Worm (Caenorhabditis elegans) whole organism, L3 larva: Measurements from ENCODE around the gene Y48A6B.14.

Source experiments
- ZK546.5 ChIP-seq: sonication (generic microtip); optimal IDR thresholded peaks from 2 replicates; lab custom pipeline; 2017; ENCODE audit warnings: missing biosample characterization, missing genetic modification characterization
- aly-2 ChIP-seq: fragments of 150-350 bp; optimal IDR thresholded peaks from 2 replicates; lab custom pipeline; 2014; ENCODE audit warnings: missing biosample characterization, missing genetic modification characterization
- ama-1 ChIP-seq: fragments of 150-350 bp; optimal IDR thresholded peaks from 2 replicates; lab custom pipeline; 2018
- ceh-16 ChIP-seq: sonication (generic microtip); optimal IDR thresholded peaks from 2 replicates; lab custom pipeline; 2017; ENCODE audit warnings: missing biosample characterization, missing genetic modification characterization
- ceh-28 ChIP-seq: fragments of 150-350 bp; optimal IDR thresholded peaks from 2 replicates; lab custom pipeline; 2014; ENCODE audit warnings: missing biosample characterization, missing genetic modification reagents, missing genetic modification characterization
- ceh-82 ChIP-seq: fragments of 150-350 bp; optimal IDR thresholded peaks from 2 replicates; lab custom pipeline; 2014; ENCODE audit warnings: missing biosample characterization, missing genetic modification characterization
- ceh-9 ChIP-seq: sonication (generic microtip); optimal IDR thresholded peaks from 2 replicates; lab custom pipeline; 2018; ENCODE audit warnings: missing biosample characterization, missing genetic modification characterization
- daf-12 ChIP-seq: fragments of 150-350 bp; optimal IDR thresholded peaks from 2 replicates; lab custom pipeline; 2014; ENCODE audit warnings: missing biosample characterization, missing genetic modification reagents, missing genetic modification characterization
- egl-27 ChIP-seq: sonication (generic microtip); optimal IDR thresholded peaks from 4 replicates; lab custom pipeline; 2017; ENCODE audit warnings: missing biosample characterization, missing genetic modification reagents, missing genetic modification characterization
- elt-1 ChIP-seq: fragments of 150-350 bp; optimal IDR thresholded peaks from 2 replicates; lab custom pipeline; 2014; ENCODE audit warnings: missing biosample characterization, missing genetic modification characterization
- elt-2 ChIP-seq: sonication (generic microtip); optimal IDR thresholded peaks from 2 replicates; lab custom pipeline; 2016; ENCODE audit warnings: missing genetic modification reagents, mild to moderate bottlenecking, missing genetic modification characterization, missing compliant biosample characterization
- eor-1 ChIP-seq, 2 experiments: fragments of 150-350 bp; optimal IDR thresholded peaks; 2 replicates each; lab custom pipeline; 2014 to 2018; ENCODE audit warnings: missing biosample characterization in 2 of 2, missing genetic modification characterization in 2 of 2
- fkh-10 ChIP-seq: sonication (generic microtip); optimal IDR thresholded peaks from 2 replicates; lab custom pipeline; 2017; ENCODE audit warnings: missing biosample characterization, missing genetic modification reagents, missing genetic modification characterization
- fkh-2 ChIP-seq: fragments of 150-350 bp; optimal IDR thresholded peaks from 2 replicates; lab custom pipeline; 2014; ENCODE audit warnings: missing biosample characterization, missing genetic modification reagents, missing genetic modification characterization
- fos-1 ChIP-seq: fragments of 150-350 bp; optimal IDR thresholded peaks from 2 replicates; lab custom pipeline; 2014; ENCODE audit warnings: missing biosample characterization, missing genetic modification characterization
- hmg-11 ChIP-seq: sonication (generic microtip); optimal IDR thresholded peaks from 2 replicates; lab custom pipeline; 2016; ENCODE audit warnings: missing genetic modification characterization, missing compliant biosample characterization
- jun-1 ChIP-seq: fragments of 150-350 bp; optimal IDR thresholded peaks from 2 replicates; lab custom pipeline; 2014; ENCODE audit warnings: missing biosample characterization, missing genetic modification reagents, missing genetic modification characterization
- lin-39 ChIP-seq: fragments of 150-350 bp; optimal IDR thresholded peaks from 2 replicates; lab custom pipeline; 2018; ENCODE audit warnings: missing biosample characterization, missing genetic modification reagents, missing genetic modification characterization
- lsy-12 ChIP-seq: sonication (generic microtip); optimal IDR thresholded peaks from 2 replicates; lab custom pipeline; 2016; ENCODE audit warnings: mild to moderate bottlenecking, missing genetic modification characterization, missing compliant biosample characterization
- mdl-1 ChIP-seq: fragments of 150-350 bp; optimal IDR thresholded peaks from 2 replicates; lab custom pipeline; 2014; ENCODE audit warnings: missing biosample characterization, missing genetic modification characterization
- mml-1 ChIP-seq: fragments of 150-350 bp; sonication (generic microtip); optimal IDR thresholded peaks from 3 replicates; lab custom pipeline; 2014; ENCODE audit warnings: missing biosample characterization, missing genetic modification characterization
- nfya-1 ChIP-seq: sonication (generic microtip); optimal IDR thresholded peaks from 2 replicates; lab custom pipeline; 2017; ENCODE audit warnings: missing genetic modification characterization, mild to moderate bottlenecking, missing compliant biosample characterization, antibody characterized with exemption, moderate library complexity; ENCODE audit not compliant: insufficient read depth
- nhr-12 ChIP-seq: fragments of 150-350 bp; optimal IDR thresholded peaks from 2 replicates; lab custom pipeline; 2014; ENCODE audit warnings: missing biosample characterization, missing genetic modification characterization
- nhr-23 ChIP-seq: fragments of 150-350 bp; optimal IDR thresholded peaks from 2 replicates; lab custom pipeline; 2014; ENCODE audit warnings: missing biosample characterization, missing genetic modification reagents, missing genetic modification characterization
- nhr-237 ChIP-seq: fragments of 150-350 bp; optimal IDR thresholded peaks from 2 replicates; lab custom pipeline; 2014; ENCODE audit warnings: missing biosample characterization, missing genetic modification characterization
- nhr-28 ChIP-seq: fragments of 150-350 bp; optimal IDR thresholded peaks from 2 replicates; lab custom pipeline; 2014; ENCODE audit warnings: missing biosample characterization, missing genetic modification characterization
- nhr-43 ChIP-seq: sonication (generic microtip); optimal IDR thresholded peaks from 2 replicates; lab custom pipeline; 2016; ENCODE audit warnings: mild to moderate bottlenecking, missing genetic modification characterization, missing compliant biosample characterization; ENCODE audit not compliant: poor library complexity, severe bottlenecking
- nhr-67 ChIP-seq: fragments of 150-350 bp; optimal IDR thresholded peaks from 2 replicates; lab custom pipeline; 2014; ENCODE audit warnings: missing biosample characterization, missing genetic modification characterization
- nhr-77 ChIP-seq: fragments of 150-350 bp; optimal IDR thresholded peaks from 2 replicates; lab custom pipeline; 2014; ENCODE audit warnings: missing biosample characterization, missing genetic modification characterization
- pha-4 ChIP-seq: fragments of 150-350 bp; optimal IDR thresholded peaks from 2 replicates; lab custom pipeline; 2014; ENCODE audit warnings: missing biosample characterization, missing genetic modification reagents, missing genetic modification characterization
- pqm-1 ChIP-seq: fragments of 150-350 bp; optimal IDR thresholded peaks from 2 replicates; lab custom pipeline; 2017; ENCODE audit warnings: missing biosample characterization, missing genetic modification characterization, inconsistent platforms
- sea-2 ChIP-seq: fragments of 150-350 bp; sonication (generic microtip); optimal IDR thresholded peaks from 4 replicates; lab custom pipeline; 2014; ENCODE audit warnings: missing biosample characterization, missing genetic modification reagents, missing genetic modification characterization
- skn-1 ChIP-seq: fragments of 150-350 bp; optimal IDR thresholded peaks from 2 replicates; lab custom pipeline; 2014; ENCODE audit warnings: missing biosample characterization, missing genetic modification characterization
- snpc-4 ChIP-seq: fragments of 150-350 bp; optimal IDR thresholded peaks from 2 replicates; lab custom pipeline; 2014; ENCODE audit warnings: missing biosample characterization, missing genetic modification characterization
- unc-62 ChIP-seq: fragments of 150-350 bp; sonication (generic microtip); optimal IDR thresholded peaks from 4 replicates; lab custom pipeline; 2014; ENCODE audit warnings: missing biosample characterization, missing genetic modification reagents, missing genetic modification characterization
- zag-1 ChIP-seq: fragments of 150-350 bp; optimal IDR thresholded peaks from 2 replicates; lab custom pipeline; 2014; ENCODE audit warnings: missing biosample characterization, missing genetic modification characterization
- ztf-11 ChIP-seq: fragments of 150-350 bp; optimal IDR thresholded peaks from 2 replicates; lab custom pipeline; 2014; ENCODE audit warnings: missing biosample characterization, missing genetic modification characterization
- ztf-4 ChIP-seq: fragments of 150-350 bp; optimal IDR thresholded peaks from 2 replicates; lab custom pipeline; 2014; ENCODE audit warnings: missing biosample characterization, missing genetic modification characterization

Y48A6B.14 gene

ce11 chrIII:11008869-11009268 is 22.5 kb upstream of the Y48A6B.14 start, which contains the start of gene exos-1:
Gene exos-1 (plus strand): TSS chrIII:11009043.
- TF ChIP-seq elt-1 (no peak), ztf-4 (no peak), nhr-237 (tag; lab: Kevin White, UChicago) (no peak), aly-2 (tag; lab: Kevin White, UChicago) (no peak), nfya-1 (no peak), elt-2 (tag; lab: Kevin White, UChicago) (no peak), lsy-12 (tag; lab: Kevin White, UChicago) (no peak), skn-1 (no peak), nhr-23 (tag; lab: Kevin White, UChicago) (no peak), mml-1 (tag; lab: Kevin White, UChicago) (no peak), egl-27 (tag; lab: Kevin White, UChicago) (no peak), ceh-16 (tag; lab: Kevin White, UChicago) (no peak), ztf-11 (tag; lab: Kevin White, UChicago) (no peak), nhr-67 (tag; lab: Kevin White, UChicago) (no peak)

ce11 chrIII:11010597-11010996 is 20.8 kb upstream of the Y48A6B.14 start:
- no peak for TF ChIP-seq sea-2 (GFP tag; lab: Kevin White, UChicago)
- no peak for TF ChIP-seq daf-12 (tag; lab: Kevin White, UChicago)
- no peak for TF ChIP-seq lin-39
- TF ChIP-seq ceh-9 (tag; lab: Kevin White, UChicago), result no peak
- TF ChIP-seq fkh-10 (GFP tag; lab: Kevin White, UChicago), result no peak
- no peak for TF ChIP-seq snpc-4 (tag; lab: Kevin White, UChicago)
- no peak for TF ChIP-seq elt-2 (tag; lab: Kevin White, UChicago)
- no peak for TF ChIP-seq fos-1 (tag; lab: Kevin White, UChicago)
- no peak for TF ChIP-seq pqm-1
- TF ChIP-seq pha-4 (tag; lab: Kevin White, UChicago), result no peak
- TF ChIP-seq nhr-77 (tag; lab: Kevin White, UChicago), result no peak
- no peak for TF ChIP-seq mdl-1 (tag; lab: Kevin White, UChicago)
- no peak for TF ChIP-seq nhr-237 (tag; lab: Kevin White, UChicago)
- TF ChIP-seq aly-2 (tag; lab: Kevin White, UChicago), result no peak
- no peak for TF ChIP-seq nhr-28 (tag; lab: Kevin White, UChicago)
- no peak for TF ChIP-seq nhr-43 (tag; lab: Kevin White, UChicago)

- TF ChIP-seq mml-1 (tag; lab: Kevin White, UChicago), result no peak
- TF ChIP-seq lin-39, result no peak
- no peak for TF ChIP-seq nhr-237 (tag; lab: Kevin White, UChicago)
- TF ChIP-seq zag-1 (tag; lab: Kevin White, UChicago), result no peak
- no peak for TF ChIP-seq eor-1 (tag; optimal IDR thresholded peaks at IDR 0.05; lab: Kevin White, UChicago)
- no peak for TF ChIP-seq egl-27 (tag; lab: Kevin White, UChicago)
- TF ChIP-seq, all 47 proteins: peak for 0
Measured at ce11 chrIII:11012264-11012663, 19.1 kb upstream of the Y48A6B.14 start, which contains the start of gene kvs-4. Gene kvs-4 (plus strand): TSS chrIII:11012564.

ce11 chrIII:11022278-11022677 is 9.1 kb upstream of the Y48A6B.14 start:
- TF ChIP-seq lin-39 (no peak), nhr-12 (tag; lab: Kevin White, UChicago) (no peak), ceh-28 (tag; lab: Kevin White, UChicago) (no peak), snpc-4 (tag; lab: Kevin White, UChicago) (no peak), pha-4 (tag; lab: Kevin White, UChicago) (no peak)

ce11 chrIII:11025138-11025537 is 6.3 kb upstream of the Y48A6B.14 start:
- no peak for TF ChIP-seq mml-1 (tag; lab: Kevin White, UChicago)
- no peak for TF ChIP-seq fkh-2
- no peak for TF ChIP-seq ztf-4
- no peak for TF ChIP-seq nhr-12 (tag; lab: Kevin White, UChicago)
- no peak for TF ChIP-seq ztf-11 (tag; lab: Kevin White, UChicago)
- no peak for TF ChIP-seq hmg-11
- TF ChIP-seq jun-1 (tag; lab: Kevin White, UChicago), result no peak
- TF ChIP-seq ZK546.5 (tag; lab: Kevin White, UChicago), result no peak
- TF ChIP-seq unc-62 (GFP tag; lab: Kevin White, UChicago), result no peak
- TF ChIP-seq ceh-82 (tag; lab: Kevin White, UChicago), result no peak
- no peak for TF ChIP-seq ama-1 (lab: Kevin White, UChicago)
- TF ChIP-seq daf-12 (tag; lab: Kevin White, UChicago), result no peak
- TF ChIP-seq ceh-9 (tag; lab: Kevin White, UChicago), result no peak
- TF ChIP-seq skn-1, result no peak
